Worm (Caenorhabditis elegans): Measurements from ENCODE around the gene C33H5.16.

C33H5.16 gene

DNA sequence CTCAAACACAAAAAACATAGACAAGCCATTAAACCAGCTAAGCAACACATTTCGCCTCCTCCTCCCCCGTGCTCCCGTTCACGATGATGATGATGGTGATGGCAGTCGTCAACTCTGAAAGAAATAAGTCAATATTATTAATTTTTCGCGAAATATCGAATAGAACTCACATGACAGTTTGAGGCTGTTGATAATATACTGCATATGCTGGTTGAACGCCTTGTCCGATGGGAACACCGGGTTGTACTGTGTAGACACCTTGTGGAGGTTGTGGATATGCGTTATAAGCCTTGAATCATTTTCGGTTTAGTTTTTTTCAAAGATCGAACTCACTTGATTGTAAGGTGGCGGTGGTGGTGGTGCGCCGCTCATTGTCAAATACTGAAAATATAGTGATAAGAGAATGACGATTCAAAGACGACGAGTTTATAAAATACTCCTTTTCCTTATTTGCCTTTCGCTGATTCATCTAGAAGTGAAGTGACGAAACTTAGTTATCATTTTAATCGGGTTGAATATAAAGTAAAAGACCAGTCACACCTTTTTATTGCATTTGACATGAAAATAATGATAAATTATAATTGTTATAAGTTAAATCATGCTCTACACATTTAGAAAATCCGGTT lies 11.2 kb downstream of the C33H5.16 start, which contains the start of gene C33H5.13:
C33H5.13 (minus strand) TSS at position 443 of the 626 bp plus-strand sequence.
- peak in 1 of 2 experiments; percentile 6 for TF ChIP-seq efl-1 (optimal IDR thresholded peaks at IDR 0.05)
- peak in 1 of 2 experiments; percentile 56 for TF ChIP-seq efl-1 (GFP tag; optimal IDR thresholded peaks at IDR 0.05 in 1 of 2)
- peak in 1 of 2 experiments; percentile 20 for TF ChIP-seq lin-35 (GFP tag; optimal IDR thresholded peaks at IDR 0.05)
- no peak for TF ChIP-seq vab-15 (tag; optimal IDR thresholded peaks at IDR 0.05)
- TF ChIP-seq elt-2 (tag; optimal IDR thresholded peaks at IDR 0.05), result peak; percentile 34

DNA sequence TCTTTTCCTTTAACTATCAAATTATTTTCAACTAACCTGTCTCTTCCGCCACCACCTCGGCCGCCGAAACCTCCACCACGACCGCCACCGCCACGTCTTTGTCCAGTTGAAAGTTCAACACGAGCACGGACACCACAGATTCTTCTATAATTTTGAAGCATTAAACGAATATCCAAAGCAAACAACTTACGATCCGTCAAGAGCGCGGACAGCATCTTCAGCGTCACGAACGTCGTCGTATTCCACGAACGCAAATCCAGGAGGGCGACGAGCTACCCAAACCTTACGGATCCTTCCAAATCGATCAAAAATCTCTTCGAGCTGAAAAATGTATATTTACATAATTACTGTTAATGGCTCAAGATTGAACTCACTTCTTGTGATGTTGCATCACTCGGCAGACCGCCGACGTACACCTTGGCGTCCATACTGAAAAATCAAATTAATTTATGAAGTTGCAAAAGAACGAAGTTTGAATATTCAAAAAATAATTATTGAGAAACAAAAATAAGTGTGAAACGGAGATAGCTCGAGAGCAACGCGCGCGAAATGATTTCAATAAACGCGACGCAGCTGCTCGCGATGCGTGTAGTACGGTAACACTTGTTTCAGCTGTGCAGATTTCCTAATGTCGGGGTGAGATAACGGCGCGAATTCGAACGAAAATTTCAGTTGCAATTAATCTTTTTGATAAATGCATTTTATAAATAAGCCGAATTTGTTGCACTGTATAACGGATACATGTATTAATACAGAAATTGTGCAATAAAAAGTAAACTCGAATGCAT lies 12.2 kb downstream of the C33H5.16 start, which contains the start of gene rsp-6:
rsp-6 (minus strand) TSS at position 429 of the 788 bp plus-strand sequence.
- TF ChIP-seq ets-5 (GFP tag; IDR thresholded peaks at IDR 0.05), result no peak
- no peak for TF ChIP-seq efl-3 (GFP tag; optimal IDR thresholded peaks at IDR 0.05)
- TF ChIP-seq skn-1 (tag; optimal IDR thresholded peaks at IDR 0.05), result peak; percentile 89
- TF ChIP-seq ceh-82 (tag; optimal IDR thresholded peaks at IDR 0.05), result peak; percentile 72 to 94 (median 78)
- peak in 1 of 2 experiments; percentile 89 for TF ChIP-seq mdl-1 (tag; optimal IDR thresholded peaks at IDR 0.05)
- peak; percentile 50 for TF ChIP-seq lin-39 (tag; optimal IDR thresholded peaks at IDR 0.05)
- no peak for TF ChIP-seq ceh-8 (GFP tag; optimal IDR thresholded peaks at IDR 0.05)
- peak; percentile 87 for TF ChIP-seq unc-130 (tag; optimal IDR thresholded peaks at IDR 0.05)
- peak; percentile 50 for TF ChIP-seq nhr-90 (tag; optimal IDR thresholded peaks at IDR 0.05; ENCODE audit: poor library complexity)
- no peak for TF ChIP-seq nhr-28 (tag; optimal IDR thresholded peaks at IDR 0.05)
- TF ChIP-seq ceh-63 (GFP tag; optimal IDR thresholded peaks at IDR 0.05), result no peak
- no peak for TF ChIP-seq hpl-2 (GFP tag; optimal IDR thresholded peaks at IDR 0.05)
- peak; percentile 88 for TF ChIP-seq tbx-2 (tag; optimal IDR thresholded peaks at IDR 0.05)
- TF ChIP-seq elt-2 (tag; optimal IDR thresholded peaks at IDR 0.05), result peak; percentile 47
- no peak for TF ChIP-seq Y116A8C.19 (tag; optimal IDR thresholded peaks at IDR 0.05; ENCODE audit: borderline replicate concordance)
- TF ChIP-seq nhr-19 (GFP tag; conservative IDR thresholded peaks at IDR 0.05), result peak; percentile 79
- peak; percentile 87 for TF ChIP-seq xbp-1 (tag; optimal IDR thresholded peaks at IDR 0.05)
- peak; percentile 91 to 95 for TF ChIP-seq efl-1 (optimal IDR thresholded peaks at IDR 0.05)
- TF ChIP-seq efl-1 (GFP tag; optimal IDR thresholded peaks at IDR 0.05 in 1 of 2), result peak; percentile 92 to 99
- no peak for TF ChIP-seq unc-30 (tag; optimal IDR thresholded peaks at IDR 0.05)
- peak; percentile 81 for TF ChIP-seq rnt-1 (tag; optimal IDR thresholded peaks at IDR 0.05)
- peak; percentile 83 for TF ChIP-seq lin-13 (GFP tag; optimal IDR thresholded peaks at IDR 0.05)
- no peak for TF ChIP-seq pqm-1 (tag; optimal IDR thresholded peaks at IDR 0.05)
- TF ChIP-seq lsy-2 (tag; optimal IDR thresholded peaks at IDR 0.05), result peak; percentile 98 to 99
- TF ChIP-seq zip-4 (GFP tag; optimal IDR thresholded peaks at IDR 0.05), result peak; percentile 33
- TF ChIP-seq elt-3 (tag; optimal IDR thresholded peaks at IDR 0.05), result peak in 2 of 6 experiments; percentile 9 to 72
- TF ChIP-seq vab-15 (tag; optimal IDR thresholded peaks at IDR 0.05), result peak; percentile 90
- no peak for TF ChIP-seq nhr-12 (tag; optimal IDR thresholded peaks at IDR 0.05)
- TF ChIP-seq tlp-1 (tag; optimal IDR thresholded peaks at IDR 0.05), result no peak
- TF ChIP-seq ces-1 (GFP tag; optimal IDR thresholded peaks at IDR 0.05), result no peak
- TF ChIP-seq F16B12.6 (tag; optimal IDR thresholded peaks at IDR 0.05), result peak; percentile 69
- peak; percentile 76 for TF ChIP-seq nhr-237 (tag; optimal IDR thresholded peaks at IDR 0.05)
- peak; percentile 54 for TF ChIP-seq mef-2 (tag; optimal IDR thresholded peaks at IDR 0.05)
- no peak for TF ChIP-seq grh-1 (GFP tag; IDR thresholded peaks at IDR 0.05)
- TF ChIP-seq egl-27 (tag; optimal IDR thresholded peaks at IDR 0.05), result no peak
- peak; percentile 79 for TF ChIP-seq dsc-1 (tag; optimal IDR thresholded peaks at IDR 0.05)
- peak; percentile 5 for TF ChIP-seq aha-1 (tag; optimal IDR thresholded peaks at IDR 0.05)
- peak; percentile 84 for TF ChIP-seq mep-1 (tag; optimal IDR thresholded peaks at IDR 0.05)
- TF ChIP-seq pax-3 (tag; optimal IDR thresholded peaks at IDR 0.05), result no peak
- peak; percentile 87 for TF ChIP-seq nhr-47 (tag; optimal IDR thresholded peaks at IDR 0.05)
- TF ChIP-seq ceh-90 (tag; optimal IDR thresholded peaks at IDR 0.05), result no peak
- no peak for TF ChIP-seq mab-9 (GFP tag; IDR thresholded peaks at IDR 0.05)
- TF ChIP-seq blmp-1 (tag; optimal IDR thresholded peaks at IDR 0.05), result peak; percentile 84
- peak; percentile 84 for TF ChIP-seq swsn-7 (tag; optimal IDR thresholded peaks at IDR 0.05)
- TF ChIP-seq nhr-20 (tag; optimal IDR thresholded peaks at IDR 0.05), result peak; percentile 85
- no peak for TF ChIP-seq unc-98 (GFP tag; IDR thresholded peaks at IDR 0.05)

Measured in whole organism, L1 larva.